Fruit fly (Drosophila melanogaster) whole organism, wandering third instar larva: ENCODE data around the gene Liprin-beta.

Source experiments
- CG32264 ChIP-seq: fragments of 200-800 bp; sonication (Bioruptor generic); optimal IDR thresholded peaks from 2 replicates; lab custom pipeline; 2016; ENCODE audit warnings: missing biosample characterization, missing genetic modification characterization
- CG9705 ChIP-seq: fragments of 200-800 bp; sonication (Bioruptor generic); optimal IDR thresholded peaks from 2 replicates; lab custom pipeline; 2018; ENCODE audit warnings: missing biosample characterization, mild to moderate bottlenecking, missing genetic modification characterization
- Dfd ChIP-seq: fragments of >200 bp; optimal IDR thresholded peaks from 2 replicates; lab custom pipeline; 2017; ENCODE audit warnings: missing biosample characterization, missing genetic modification characterization
- GATAd ChIP-seq: sonication (Bioruptor generic); optimal IDR thresholded peaks from 2 replicates; lab custom pipeline; 2016; ENCODE audit warnings: missing biosample characterization, missing genetic modification characterization
- HLH106 ChIP-seq: fragments of 200-800 bp; optimal IDR thresholded peaks from 3 replicates; lab custom pipeline; 2019; ENCODE audit warnings: missing biosample characterization, mild to moderate bottlenecking, missing genetic modification characterization, moderate library complexity
- Hnf4 ChIP-seq: fragments of 200-800 bp; sonication (Bioruptor generic); optimal IDR thresholded peaks from 2 replicates; lab custom pipeline; 2016; ENCODE audit warnings: missing biosample characterization, mild to moderate bottlenecking, missing genetic modification characterization
- Hr78 ChIP-seq: fragments of >200 bp; optimal IDR thresholded peaks from 2 replicates; lab custom pipeline; 2017; ENCODE audit warnings: missing biosample characterization, missing genetic modification characterization
- Hr83 ChIP-seq: fragments of 200-300 bp; sonication (Bioruptor generic); optimal IDR thresholded peaks from 2 replicates; lab custom pipeline; 2016; ENCODE audit warnings: missing biosample characterization, mild to moderate bottlenecking, missing genetic modification characterization, moderate library complexity; ENCODE audit not compliant: poor library complexity, severe bottlenecking
- Jra ChIP-seq: sonication (Bioruptor generic); optimal IDR thresholded peaks from 2 replicates; lab custom pipeline; 2016; ENCODE audit warnings: missing biosample characterization, missing genetic modification characterization
- Myc ChIP-seq: fragments of >200 bp; optimal IDR thresholded peaks from 2 replicates; lab custom pipeline; 2017
- N ChIP-seq: fragments of >200 bp; optimal IDR thresholded peaks from 2 replicates; lab custom pipeline; 2018; ENCODE audit warnings: missing biosample characterization, missing external identifiers, missing genetic modification characterization
- OdsH ChIP-seq: fragments of 200-800 bp; sonication (Bioruptor generic); optimal IDR thresholded peaks from 2 replicates; lab custom pipeline; 2016; ENCODE audit warnings: missing biosample characterization, mild to moderate bottlenecking, missing genetic modification characterization
- brk ChIP-seq: fragments of 200-800 bp; sonication (Bioruptor generic); optimal IDR thresholded peaks from 2 replicates; lab custom pipeline; 2016; ENCODE audit warnings: missing biosample characterization, mild to moderate bottlenecking, missing genetic modification characterization
- dl ChIP-seq, 2 experiments: fragments of 175-275, 200-275 bp in 1 of 2; fragments of 200-275 bp in 1 of 2; sonication (Bioruptor generic); optimal IDR thresholded peaks; lab custom pipeline; 2018; ENCODE audit warnings: mild to moderate bottlenecking in 2 of 2, missing biosample characterization in 2 of 2, missing genetic modification characterization in 2 of 2, moderate library complexity in 2 of 2; ENCODE audit not compliant: partially characterized antibody in 2 of 2, insufficient read depth in 1 of 2
- dmrt93B ChIP-seq: fragments of 200-800 bp; sonication (Bioruptor generic); optimal IDR thresholded peaks from 2 replicates; lab custom pipeline; 2018; ENCODE audit warnings: missing biosample characterization, mild to moderate bottlenecking, missing genetic modification characterization
- foxo ChIP-seq, 2 experiments: fragments of 200-800 bp; sonication (Bioruptor generic); optimal IDR thresholded peaks; 2 replicates in 1 of 2; 3 replicates in 1 of 2; lab custom pipeline; 2016 to 2017; ENCODE audit warnings: missing biosample characterization in 2 of 2, missing genetic modification characterization in 2 of 2
- jim ChIP-seq: fragments of 175-275, 200-325 bp; sonication (Bioruptor generic); optimal IDR thresholded peaks from 2 replicates; lab custom pipeline; 2016; ENCODE audit warnings: missing biosample characterization, mild to moderate bottlenecking, missing genetic modification characterization
- lola ChIP-seq: fragments of >200 bp; optimal IDR thresholded peaks from 2 replicates; lab custom pipeline; 2017; ENCODE audit warnings: missing biosample characterization, missing genetic modification characterization
- psq ChIP-seq: fragments of 200-800 bp; sonication (Bioruptor generic); optimal IDR thresholded peaks from 3 replicates; lab custom pipeline; 2017; ENCODE audit warnings: missing biosample characterization, mild to moderate bottlenecking, missing genetic modification characterization, moderate library complexity
- rgr ChIP-seq: fragments of 200-800 bp; sonication (Bioruptor generic); optimal IDR thresholded peaks from 3 replicates; lab custom pipeline; 2016; ENCODE audit warnings: missing biosample characterization, mild to moderate bottlenecking, missing genetic modification characterization
- tai ChIP-seq: sonication (Bioruptor generic); optimal IDR thresholded peaks from 2 replicates; lab custom pipeline; 2016; ENCODE audit warnings: missing biosample characterization, missing genetic modification characterization
- usp ChIP-seq: fragments of >200 bp; optimal IDR thresholded peaks from 2 replicates; lab custom pipeline; 2017; ENCODE audit warnings: missing biosample characterization, missing genetic modification characterization
- woc ChIP-seq: sonication (Bioruptor generic); optimal IDR thresholded peaks from 2 replicates; lab custom pipeline; 2016; ENCODE audit warnings: missing biosample characterization, mild to moderate bottlenecking, missing genetic modification characterization

The Liprin-beta gene

dm6 chr3L:13499932-13500719, 12.9 kb upstream of the Liprin-beta start (continued):
- no peak for TF ChIP-seq N (GFP tag; lab: Kevin White, UChicago)
- no peak for TF ChIP-seq Jra
- TF ChIP-seq lola (GFP tag; lab: Kevin White, UChicago): no peak
- TF ChIP-seq foxo (GFP tag; optimal IDR thresholded peaks at IDR 0.05; lab: Kevin White, UChicago): peak in 1 of 2 experiments; percentile 91
- peak; percentile 63 for TF ChIP-seq dmrt93B (GFP tag; lab: Kevin White, UChicago)
- peak; percentile 86 for TF ChIP-seq OdsH
- TF ChIP-seq jim: no peak
- peak; percentile 42 for TF ChIP-seq Dfd
- no peak for TF ChIP-seq Hr83
- no peak for TF ChIP-seq tai (GFP tag; lab: Kevin White, UChicago)
- TF ChIP-seq psq: peak; percentile 72

- TF ChIP-seq brk (no peak), HLH106 (tag; lab: Kevin White, UChicago) (no peak)
These were observed 10.5 kb upstream of the Liprin-beta start, which contains the start of gene Spt20 for dm6 chr3L:13502484-13503109. Gene Spt20, plus strand, starts transcription at chr3L:13502707.

DNA sequence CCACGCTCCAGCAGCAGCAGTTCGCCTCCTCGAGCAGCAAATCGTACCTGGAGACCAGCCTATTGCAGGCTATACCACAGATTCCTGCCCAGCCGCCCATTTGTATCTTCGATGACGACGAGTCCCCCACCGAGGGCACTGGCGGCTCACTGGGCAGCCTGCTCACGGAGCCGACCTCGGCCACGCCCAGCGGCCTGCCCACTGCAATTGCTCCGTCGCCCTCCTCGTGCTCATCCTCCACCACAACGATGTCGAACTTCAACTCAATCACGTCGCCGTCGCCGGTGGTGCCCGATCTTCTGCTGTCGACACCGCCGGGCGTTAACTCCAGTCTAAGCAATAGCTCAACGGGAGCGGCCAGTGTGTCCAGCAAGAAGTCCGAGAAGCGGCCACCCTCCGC, 9.4 kb upstream of the Liprin-beta start:
- no peak for TF ChIP-seq usp (GFP tag; lab: Kevin White, UChicago)
- no peak for TF ChIP-seq Myc (lab: Kevin White, UChicago)
- no peak for TF ChIP-seq dl (GFP tag; optimal IDR thresholded peaks at IDR 0.05; lab: Kevin White, UChicago; ENCODE audit: insufficient read depth in 1 of 2, partially characterized antibody in 2 of 2)
- TF ChIP-seq, all 38 proteins: peak for 0

dm6 chr3L:13519555-13520284, 6.7 kb downstream of the Liprin-beta start, which contains the start of gene CG10710:
Gene CG10710, minus strand, starts transcription at chr3L:13519605.
- TF ChIP-seq foxo (GFP tag; optimal IDR thresholded peaks at IDR 0.05; lab: Kevin White, UChicago) (no peak), rgr (GFP tag; lab: Kevin White, UChicago) (no peak), woc (GFP tag; lab: Kevin White, UChicago) (no peak), jim (no peak), CG32264 (GFP tag; lab: Kevin White, UChicago) (no peak), Hnf4 (no peak), Hr78 (no peak), GATAd (GFP tag; lab: Kevin White, UChicago) (no peak), CG9705 (GFP tag; lab: Kevin White, UChicago) (no peak)
- TF ChIP-seq, all 38 proteins: peak for 0
